Fruit fly (Drosophila melanogaster) whole organism, prepupa: ENCODE measurements around the gene sa.

Experiments
- Blimp-1 ChIP-seq: fragments of 200-800 bp; sonication (Bioruptor generic); optimal IDR thresholded peaks from 3 replicates; lab custom pipeline; 2017; ENCODE audit warnings: missing biosample characterization, missing genetic modification characterization, mild to moderate bottlenecking, moderate library complexity, missing genetic modification reagents
- CG10631 ChIP-seq: fragments of 200-800 bp; sonication (Bioruptor generic); optimal IDR thresholded peaks from 2 replicates; lab custom pipeline; 2016; ENCODE audit warnings: missing biosample characterization, missing genetic modification characterization
- CG11294 ChIP-seq: fragments of 200-800 bp; sonication (Bioruptor generic); IDR thresholded peaks from 2 replicates; pipeline ENCODE4 v1.3.6; 2022; ENCODE audit warnings: missing biosample characterization, missing genetic modification characterization
- CG11762 ChIP-seq: fragments of 200-800 bp; sonication (Bioruptor generic); optimal IDR thresholded peaks from 3 replicates; lab custom pipeline; 2016; ENCODE audit warnings: missing biosample characterization, missing genetic modification characterization; ENCODE audit not compliant: insufficient read depth
- CG11902 ChIP-seq: fragments of 200-800 bp; sonication (Bioruptor generic); optimal IDR thresholded peaks from 3 replicates; lab custom pipeline; 2016; ENCODE audit warnings: missing biosample characterization, missing genetic modification characterization
- CG15336 ChIP-seq: fragments of 200-800 bp; sonication (Bioruptor generic); IDR thresholded peaks from 2 replicates; pipeline ENCODE4 v1.3.6; 2022; ENCODE audit warnings: missing biosample characterization, missing genetic modification characterization
- CG1621 ChIP-seq: fragments of 200-800 bp; sonication (Bioruptor generic); optimal IDR thresholded peaks from 3 replicates; lab custom pipeline; 2018; ENCODE audit warnings: missing biosample characterization, mild to moderate bottlenecking, missing genetic modification characterization
- CG16779 ChIP-seq: fragments of 200-800 bp; sonication (Bioruptor generic); optimal IDR thresholded peaks from 3 replicates; lab custom pipeline; 2017; ENCODE audit warnings: missing biosample characterization, mild to moderate bottlenecking, missing genetic modification characterization
- CG31627 ChIP-seq: fragments of 200-800 bp; sonication (Bioruptor generic); optimal IDR thresholded peaks from 3 replicates; lab custom pipeline; 2016; ENCODE audit warnings: missing biosample characterization, missing genetic modification characterization
- CG32006 ChIP-seq: fragments of 200-800 bp; sonication (Bioruptor generic); optimal IDR thresholded peaks from 3 replicates; lab custom pipeline; 2017; ENCODE audit warnings: missing biosample characterization, mild to moderate bottlenecking, missing genetic modification characterization
- CG3919 ChIP-seq: fragments of 200-800 bp; sonication (Bioruptor generic); optimal IDR thresholded peaks from 3 replicates; lab custom pipeline; 2016; ENCODE audit warnings: missing biosample characterization, missing genetic modification characterization
- CG4318 ChIP-seq: fragments of 200-800 bp; sonication (Bioruptor generic); optimal IDR thresholded peaks from 3 replicates; lab custom pipeline; 2017; ENCODE audit warnings: missing biosample characterization, mild to moderate bottlenecking, missing genetic modification characterization
- CG6163 ChIP-seq: fragments of 200-800 bp; sonication (Bioruptor generic); IDR thresholded peaks from 3 replicates; pipeline ENCODE4 v1.3.6; 2022; ENCODE audit warnings: missing biosample characterization, missing genetic modification characterization
- CG6276 ChIP-seq: fragments of 200-800 bp; sonication (Bioruptor generic); optimal IDR thresholded peaks from 2 replicates; lab custom pipeline; 2017; ENCODE audit warnings: missing biosample characterization, mild to moderate bottlenecking, missing genetic modification characterization
- CG6792 ChIP-seq: fragments of 200-800 bp; sonication (Bioruptor generic); optimal IDR thresholded peaks from 3 replicates; lab custom pipeline; 2016; ENCODE audit warnings: missing biosample characterization, missing genetic modification characterization
- CG6808 ChIP-seq: fragments of 200-800 bp; sonication (Bioruptor generic); optimal IDR thresholded peaks from 3 replicates; lab custom pipeline; 2017; ENCODE audit warnings: missing biosample characterization, missing genetic modification characterization, mild to moderate bottlenecking, moderate library complexity, missing genetic modification reagents
- CG6854 ChIP-seq: fragments of 200-800 bp; sonication (Bioruptor generic); optimal IDR thresholded peaks from 2 replicates; lab custom pipeline; 2017; ENCODE audit warnings: missing biosample characterization, mild to moderate bottlenecking, missing genetic modification characterization
- CG8119 ChIP-seq: fragments of 200-800 bp; sonication (Bioruptor generic); IDR thresholded peaks from 3 replicates; pipeline ENCODE4 v1.3.6; 2022; ENCODE audit warnings: missing biosample characterization, missing genetic modification characterization
- CG8319 ChIP-seq: fragments of 200-800 bp; sonication (Bioruptor generic); optimal IDR thresholded peaks from 3 replicates; lab custom pipeline; 2016; ENCODE audit warnings: missing biosample characterization, missing genetic modification characterization
- Eip78C ChIP-seq: fragments of 200-800 bp; sonication (Bioruptor generic); peaks from one replicate; lab custom pipeline; 2016; ENCODE audit warnings: missing biosample characterization, missing genetic modification characterization
- Eip93F ChIP-seq: fragments of 200-800 bp; sonication (Bioruptor generic); optimal IDR thresholded peaks from 2 replicates; lab custom pipeline; 2016; ENCODE audit warnings: missing biosample characterization, mild to moderate bottlenecking, missing genetic modification characterization
- Ets21C ChIP-seq: fragments of 200-800 bp; sonication (Bioruptor generic); optimal IDR thresholded peaks from 3 replicates; lab custom pipeline; 2016; ENCODE audit warnings: missing biosample characterization, missing genetic modification characterization
- Ets96B ChIP-seq: fragments of 200-800 bp; optimal IDR thresholded peaks from 2 replicates; lab custom pipeline; 2019; ENCODE audit warnings: missing biosample characterization, mild to moderate bottlenecking, missing genetic modification characterization, moderate library complexity
- Gug ChIP-seq: fragments of 200-800 bp; sonication (Bioruptor generic); IDR thresholded peaks from 2 replicates; pipeline ENCODE4 v1.3.6; 2022; ENCODE audit warnings: missing biosample characterization, missing genetic modification characterization
- Hr38 ChIP-seq: sonication (Bioruptor generic); optimal IDR thresholded peaks from 2 replicates; lab custom pipeline; 2016; ENCODE audit warnings: missing biosample characterization, missing genetic modification characterization
- Hr39 ChIP-seq: fragments of 200-800 bp; sonication (Bioruptor generic); optimal IDR thresholded peaks from 2 replicates; lab custom pipeline; 2016; ENCODE audit warnings: missing biosample characterization, missing genetic modification characterization
- Lpt ChIP-seq: fragments of 200-800 bp; sonication (Bioruptor generic); optimal IDR thresholded peaks from 3 replicates; lab custom pipeline; 2016; ENCODE audit warnings: missing biosample characterization, missing genetic modification characterization
- Smox ChIP-seq: fragments of 200-800 bp; sonication (Bioruptor generic); optimal IDR thresholded peaks from 3 replicates; lab custom pipeline; 2016; ENCODE audit warnings: missing biosample characterization, missing genetic modification characterization
- Sox14 ChIP-seq: fragments of 200-800 bp; sonication (Bioruptor generic); optimal IDR thresholded peaks from 3 replicates; lab custom pipeline; 2016; ENCODE audit warnings: missing biosample characterization, missing genetic modification characterization
- Sox15 ChIP-seq: fragments of 200-800 bp; sonication (Bioruptor generic); optimal IDR thresholded peaks from 3 replicates; lab custom pipeline; 2016; ENCODE audit warnings: missing biosample characterization, missing genetic modification characterization
- achi ChIP-seq: fragments of 200-800 bp; sonication (Bioruptor generic); optimal IDR thresholded peaks from 3 replicates; lab custom pipeline; 2016; ENCODE audit warnings: missing biosample characterization, missing genetic modification characterization
- acj6 ChIP-seq: fragments of 200-800 bp; sonication (Bioruptor generic); optimal IDR thresholded peaks from 3 replicates; lab custom pipeline; 2016; ENCODE audit warnings: missing biosample characterization, missing genetic modification characterization
- dsx ChIP-seq: fragments of 200-800 bp; optimal IDR thresholded peaks from 3 replicates; lab custom pipeline; 2019; ENCODE audit warnings: missing biosample characterization, mild to moderate bottlenecking, missing genetic modification characterization, moderate library complexity; ENCODE audit not compliant: poor library complexity, severe bottlenecking
- eg ChIP-seq: fragments of 200-800 bp; sonication (Bioruptor generic); IDR thresholded peaks from 3 replicates; pipeline ENCODE4 v1.3.6; 2022; ENCODE audit warnings: missing biosample characterization, missing genetic modification characterization
- esn ChIP-seq: fragments of 200-800 bp; sonication (Bioruptor generic); optimal IDR thresholded peaks from 2 replicates; lab custom pipeline; 2016; ENCODE audit warnings: missing biosample characterization, mild to moderate bottlenecking, missing genetic modification characterization, moderate library complexity
- fd59A ChIP-seq: fragments of 200-800 bp; sonication (Bioruptor generic); optimal IDR thresholded peaks from 2 replicates; lab custom pipeline; 2017; ENCODE audit warnings: missing biosample characterization, mild to moderate bottlenecking, missing genetic modification characterization, missing genetic modification reagents
- fd85E ChIP-seq: fragments of 200-800 bp; sonication (Bioruptor generic); optimal IDR thresholded peaks from 3 replicates; lab custom pipeline; 2016; ENCODE audit warnings: missing biosample characterization, missing genetic modification characterization
- fkh ChIP-seq: fragments of 200-800 bp; sonication (Bioruptor generic); optimal IDR thresholded peaks from 3 replicates; lab custom pipeline; 2017; ENCODE audit warnings: missing biosample characterization, mild to moderate bottlenecking, missing genetic modification characterization, moderate library complexity
- lz ChIP-seq: fragments of 200-800 bp; sonication (Bioruptor generic); optimal IDR thresholded peaks from 3 replicates; lab custom pipeline; 2016; ENCODE audit warnings: missing biosample characterization, missing genetic modification characterization
- net ChIP-seq: fragments of 200-800 bp; sonication (Bioruptor generic); optimal IDR thresholded peaks from 3 replicates; lab custom pipeline; 2016; ENCODE audit warnings: missing biosample characterization, missing genetic modification characterization
- pdm3 ChIP-seq: fragments of 200-800 bp; sonication (Bioruptor generic); optimal IDR thresholded peaks from 3 replicates; lab custom pipeline; 2016; ENCODE audit warnings: missing biosample characterization, missing genetic modification characterization
- salr ChIP-seq, 2 experiments: fragments of 200-800 bp; sonication (Bioruptor generic); optimal IDR thresholded peaks; 3 replicates each; lab custom pipeline; 2016 to 2018; ENCODE audit warnings: missing biosample characterization in 2 of 2, missing genetic modification characterization in 2 of 2, mild to moderate bottlenecking in 1 of 2
- spab ChIP-seq: fragments of 200-800 bp; sonication (Bioruptor generic); optimal IDR thresholded peaks from 2 replicates; lab custom pipeline; 2017; ENCODE audit warnings: missing biosample characterization, mild to moderate bottlenecking, missing genetic modification characterization, missing genetic modification reagents
- ss ChIP-seq, 2 experiments: fragments of 200-800 bp; sonication (Bioruptor generic); optimal IDR thresholded peaks; 2 replicates in 1 of 2; 3 replicates in 1 of 2; lab custom pipeline; 2017 to 2018; ENCODE audit warnings: mild to moderate bottlenecking in 2 of 2, missing biosample characterization in 2 of 2, missing genetic modification characterization in 2 of 2, moderate library complexity in 1 of 2
- svp ChIP-seq: fragments of 200-800 bp; sonication (Bioruptor generic); peaks from one replicate; lab custom pipeline; 2016; ENCODE audit warnings: missing biosample characterization, missing genetic modification characterization
- topi ChIP-seq: fragments of 200-800 bp; sonication (Bioruptor generic); optimal IDR thresholded peaks from 3 replicates; lab custom pipeline; 2016; ENCODE audit warnings: missing biosample characterization, missing genetic modification characterization
- vri ChIP-seq: fragments of 200-800 bp; sonication (Bioruptor generic); optimal IDR thresholded peaks from 3 replicates; lab custom pipeline; 2016; ENCODE audit warnings: missing biosample characterization, mild to moderate bottlenecking, missing genetic modification characterization

Gene sa

dm6 chr3L:21406638-21407037, at the start of gene sa:
Gene sa (minus strand): TSS chr3L:21406738.
- no peak for TF ChIP-seq vri (GFP tag; lab: Kevin White, UChicago)
- no peak for TF ChIP-seq CG11762 (GFP tag; lab: Kevin White, UChicago)
- no peak for TF ChIP-seq svp (GFP tag; lab: Kevin White, UChicago)
- TF ChIP-seq esn (GFP tag; lab: Kevin White, UChicago) = no peak
- no peak for TF ChIP-seq Smox
- no peak for TF ChIP-seq topi (GFP tag; lab: Kevin White, UChicago)
- no peak for TF ChIP-seq CG16779 (tag; lab: Kevin White, UChicago)
- TF ChIP-seq Ets96B (tag; lab: Kevin White, UChicago) = no peak
- no peak for TF ChIP-seq CG8119 (GFP tag; lab: Robert Waterston, UW)
- TF ChIP-seq CG11294 (GFP tag; lab: Robert Waterston, UW) = no peak
- TF ChIP-seq spab = no peak
- TF ChIP-seq CG15336 (GFP tag; lab: Robert Waterston, UW) = no peak
- TF ChIP-seq net = no peak

- TF ChIP-seq Eip78C (GFP tag; lab: Kevin White, UChicago) (peak; percentile 19), Hr39 (GFP tag; lab: Kevin White, UChicago) (no peak)
These were observed 48.7 kb upstream of the sa start for dm6 chr3L:21455196-21455595.

dm6 chr3L:21453623-21454022, 47.1 kb upstream of the sa start:
- TF ChIP-seq Gug (GFP tag; lab: Robert Waterston, UW) (no peak), CG16779 (tag; lab: Kevin White, UChicago) (no peak), CG6163 (GFP tag; lab: Robert Waterston, UW) (peak; percentile 75), net (peak; percentile 11), Lpt (GFP tag; lab: Kevin White, UChicago) (no peak), CG1621 (tag; lab: Kevin White, UChicago) (peak; percentile 73), esn (GFP tag; lab: Kevin White, UChicago) (peak; percentile 21), CG31627 (no peak), Sox15 (GFP tag; lab: Kevin White, UChicago) (no peak), CG4318 (GFP tag; lab: Kevin White, UChicago) (no peak), CG11294 (GFP tag; lab: Robert Waterston, UW) (no peak), Ets96B (tag; lab: Kevin White, UChicago) (peak; percentile 73), Sox14 (GFP tag; lab: Kevin White, UChicago) (peak; percentile 48), topi (GFP tag; lab: Kevin White, UChicago) (peak; percentile 29), Ets21C (GFP tag; lab: Kevin White, UChicago) (no peak), CG6854 (GFP tag; lab: Kevin White, UChicago) (no peak), CG6792 (peak; percentile 49), dsx (GFP tag; lab: Kevin White, UChicago) (peak; percentile 85), Eip93F (GFP tag; lab: Kevin White, UChicago) (no peak), CG8319 (GFP tag; lab: Kevin White, UChicago) (no peak), fkh (GFP tag; lab: Kevin White, UChicago) (no peak), achi (GFP tag; lab: Kevin White, UChicago) (peak; percentile 52), fd85E (GFP tag; lab: Kevin White, UChicago) (no peak), lz (GFP tag; lab: Kevin White, UChicago) (peak; percentile 26), eg (GFP tag; lab: Robert Waterston, UW) (peak; percentile 44; the same call in 1 of the 3 replicates), CG10631 (GFP tag; lab: Kevin White, UChicago) (peak; percentile 62), pdm3 (peak; percentile 59), CG32006 (GFP tag; lab: Kevin White, UChicago) (peak; percentile 29), ss (GFP tag; optimal IDR thresholded peaks at IDR 0.05; lab: Kevin White, UChicago) (peak; percentile 17 to 55), CG6276 (GFP tag; lab: Kevin White, UChicago) (no peak), Hr38 (no peak), Smox (no peak), CG11902 (GFP tag; lab: Kevin White, UChicago) (no peak), Blimp-1 (GFP tag; lab: Kevin White, UChicago) (no peak), Eip78C (GFP tag; lab: Kevin White, UChicago) (peak; percentile 86), fd59A (GFP tag; lab: Kevin White, UChicago) (peak; percentile 48), spab (peak; percentile 64), Hr39 (GFP tag; lab: Kevin White, UChicago) (peak; percentile 14), acj6 (peak; percentile 62), CG3919 (GFP tag; lab: Kevin White, UChicago) (peak; percentile 68), CG6808 (GFP tag; lab: Kevin White, UChicago) (peak; percentile 42), salr (GFP tag; optimal IDR thresholded peaks at IDR 0.05; lab: Kevin White, UChicago) (peak; percentile 20 to 27)
